Worm (Caenorhabditis elegans) whole organism, L4 larva: ENCODE results near the gene zif-1.

Source experiments
- aly-2 ChIP-seq: sonication (generic microtip); optimal IDR thresholded peaks from 2 replicates; lab custom pipeline; 2018; ENCODE audit warnings: missing biosample characterization, missing genetic modification characterization
- ceh-82 ChIP-seq: sonication (generic microtip); optimal IDR thresholded peaks from 2 replicates; lab custom pipeline; 2017; ENCODE audit warnings: missing biosample characterization, missing genetic modification characterization
- cey-2 ChIP-seq: sonication (generic microtip); optimal IDR thresholded peaks from 3 replicates; lab custom pipeline; 2017; ENCODE audit warnings: missing genetic modification characterization, mild to moderate bottlenecking, missing compliant biosample characterization, antibody characterized with exemption, borderline replicate concordance; ENCODE audit not compliant: insufficient read depth
- ctbp-1 ChIP-seq: fragments of 200-800 bp; sonication (Bioruptor generic); IDR thresholded peaks from 2 replicates; pipeline ENCODE4 v1.3.6; 2022; ENCODE audit warnings: missing genetic modification reagents, missing genetic modification characterization, missing compliant biosample characterization
- jun-1 ChIP-seq: fragments of 150-350 bp; optimal IDR thresholded peaks from 2 replicates; lab custom pipeline; 2014; ENCODE audit warnings: missing biosample characterization, missing genetic modification reagents, missing genetic modification characterization
- madf-5 ChIP-seq, 2 experiments: fragments of 200-800 bp; sonication (Bioruptor generic); IDR thresholded peaks; 2 replicates each; pipeline ENCODE4 v1.3.6; 2022; ENCODE audit warnings: missing compliant biosample characterization in 2 of 2, missing genetic modification characterization in 2 of 2
- madf-9 ChIP-seq: fragments of 200-800 bp; sonication (Bioruptor generic); conservative IDR thresholded peaks from 2 replicates; pipeline ENCODE4 v1.3.6; 2022; ENCODE audit warnings: missing genetic modification reagents, missing genetic modification characterization, missing compliant biosample characterization
- mep-1 ChIP-seq: fragments of 150-350 bp; sonication (generic microtip); optimal IDR thresholded peaks from 3 replicates; lab custom pipeline; 2014; ENCODE audit warnings: missing biosample characterization, missing genetic modification characterization
- mxl-2 ChIP-seq: fragments of 200-800 bp; sonication (Bioruptor generic); conservative IDR thresholded peaks from 2 replicates; pipeline ENCODE4 v1.3.6; 2022; ENCODE audit warnings: missing genetic modification reagents, missing genetic modification characterization, missing compliant biosample characterization
- nhr-28 ChIP-seq: fragments of 150-350 bp; optimal IDR thresholded peaks from 2 replicates; lab custom pipeline; 2014; ENCODE audit warnings: missing biosample characterization, missing genetic modification characterization
- skn-1 ChIP-seq: fragments of 150-350 bp; optimal IDR thresholded peaks from 2 replicates; lab custom pipeline; 2014; ENCODE audit warnings: missing biosample characterization, missing genetic modification characterization
- unc-130 ChIP-seq: sonication (generic microtip); optimal IDR thresholded peaks from 2 replicates; lab custom pipeline; 2016; ENCODE audit warnings: missing genetic modification reagents, missing genetic modification characterization, missing compliant biosample characterization
- unc-39 ChIP-seq: sonication (generic microtip); optimal IDR thresholded peaks from 2 replicates; lab custom pipeline; 2017; ENCODE audit warnings: missing biosample characterization, missing genetic modification characterization
- unc-62 ChIP-seq, 3 experiments: fragments of 150-350 bp in 1 of 3; sonication (generic microtip); optimal IDR thresholded peaks in 2 of 3; peaks in 1 of 3; 1 replicate in 1 of 3; 2 replicates in 2 of 3; lab custom pipeline; 2014 to 2017; ENCODE audit warnings: missing biosample characterization in 3 of 3, missing genetic modification characterization in 3 of 3, missing genetic modification reagents in 3 of 3, missing genotype in 1 of 3

DNA sequence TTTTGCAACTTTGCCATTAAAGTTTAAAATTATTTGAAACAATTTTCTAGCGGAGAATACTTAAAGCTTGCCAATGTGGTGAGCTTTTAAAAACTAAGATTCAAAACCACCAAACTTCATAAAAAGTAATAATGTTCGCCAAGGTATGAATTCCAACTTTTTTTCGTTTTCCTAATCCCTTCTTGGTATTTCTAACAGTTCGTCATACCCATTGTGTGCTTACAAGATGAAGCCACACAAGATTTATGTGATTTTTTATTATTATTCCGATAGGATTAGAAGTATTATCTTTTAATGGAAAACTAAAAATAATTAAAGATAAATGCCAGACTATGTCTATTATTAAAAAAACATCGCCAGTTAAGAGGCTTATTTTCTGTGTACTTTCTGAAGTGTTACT is 14.5 kb upstream of the zif-1 start:
- TF ChIP-seq madf-9 (GFP tag; lab: Robert Waterston, UW), result no peak
- no peak for TF ChIP-seq ceh-82 (tag; lab: Kevin White, UChicago)
- TF ChIP-seq unc-62 (GFP tag; optimal IDR thresholded peaks at IDR 0.05 in 1 of 2; lab: Kevin White, UChicago), result no peak
- TF ChIP-seq unc-62 (tag; optimal IDR thresholded peaks at IDR 0.05; lab: Kevin White, UChicago), result no peak
- TF ChIP-seq aly-2 (tag; lab: Kevin White, UChicago), result no peak
- no peak for TF ChIP-seq jun-1
- no peak for TF ChIP-seq unc-130
- TF ChIP-seq skn-1 (tag; lab: Kevin White, UChicago), result no peak
- no peak for TF ChIP-seq mep-1 (tag; lab: Kevin White, UChicago)
- no peak for TF ChIP-seq ctbp-1 (GFP tag; lab: Robert Waterston, UW)
- TF ChIP-seq unc-39 (tag; lab: Kevin White, UChicago), result no peak
- TF ChIP-seq madf-5 (GFP tag; IDR thresholded peaks at IDR 0.05; lab: Robert Waterston, UW), result no peak
- no peak for TF ChIP-seq mxl-2 (GFP tag; lab: Robert Waterston, UW)
- no peak for TF ChIP-seq nhr-28 (tag; lab: Kevin White, UChicago)
- TF ChIP-seq cey-2 (tag; lab: Kevin White, UChicago), result no peak
